Fruit fly (Drosophila melanogaster): Measurements from ENCODE around the gene hwt.

dm6 chrX:12578328-12578700, 10.1 kb upstream of the hwt start:
- no peak for TF ChIP-seq psq (optimal IDR thresholded peaks at IDR 0.05)
- TF ChIP-seq h (optimal IDR thresholded peaks at IDR 0.05) = no peak
- no peak for TF ChIP-seq Myc (optimal IDR thresholded peaks at IDR 0.05)
- TF ChIP-seq Sin3A (optimal IDR thresholded peaks at IDR 0.05) = no peak
- no peak for TF ChIP-seq insv (optimal IDR thresholded peaks at IDR 0.05)
